Fruit fly (Drosophila melanogaster) whole organism, wandering third instar larva: ENCODE data around the gene CG15014.

Source experiments
- Abd-B ChIP-seq: fragments of >200 bp; optimal IDR thresholded peaks from 2 replicates; lab custom pipeline; 2017; ENCODE audit warnings: missing biosample characterization, missing genetic modification characterization
- Hr78 ChIP-seq: fragments of >200 bp; optimal IDR thresholded peaks from 2 replicates; lab custom pipeline; 2017; ENCODE audit warnings: missing biosample characterization, missing genetic modification characterization
- Hr83 ChIP-seq: fragments of 200-300 bp; sonication (Bioruptor generic); optimal IDR thresholded peaks from 2 replicates; lab custom pipeline; 2016; ENCODE audit warnings: missing biosample characterization, mild to moderate bottlenecking, missing genetic modification characterization, moderate library complexity; ENCODE audit not compliant: poor library complexity, severe bottlenecking
- Sp1 ChIP-seq: fragments of 200-800 bp; sonication (Bioruptor generic); optimal IDR thresholded peaks from 3 replicates; lab custom pipeline; 2019; ENCODE audit warnings: missing biosample characterization, mild to moderate bottlenecking, missing genetic modification characterization, moderate library complexity
- brk ChIP-seq: fragments of 200-800 bp; sonication (Bioruptor generic); optimal IDR thresholded peaks from 2 replicates; lab custom pipeline; 2016; ENCODE audit warnings: missing biosample characterization, mild to moderate bottlenecking, missing genetic modification characterization
- ey ChIP-seq: fragments of 200-800 bp; sonication (Bioruptor generic); optimal IDR thresholded peaks from 2 replicates; lab custom pipeline; 2016; ENCODE audit warnings: missing biosample characterization, missing genetic modification characterization
- foxo ChIP-seq, 2 experiments: fragments of 200-800 bp; sonication (Bioruptor generic); optimal IDR thresholded peaks; 2 replicates in 1 of 2; 3 replicates in 1 of 2; lab custom pipeline; 2016 to 2017; ENCODE audit warnings: missing biosample characterization in 2 of 2, missing genetic modification characterization in 2 of 2
- pan ChIP-seq: fragments of >200 bp; optimal IDR thresholded peaks from 2 replicates; lab custom pipeline; 2017
- tai ChIP-seq: sonication (Bioruptor generic); optimal IDR thresholded peaks from 2 replicates; lab custom pipeline; 2016; ENCODE audit warnings: missing biosample characterization, missing genetic modification characterization
- usp ChIP-seq: fragments of >200 bp; optimal IDR thresholded peaks from 2 replicates; lab custom pipeline; 2017; ENCODE audit warnings: missing biosample characterization, missing genetic modification characterization

dm6 chr3L:4277796-4278195 lies 44.3 kb downstream of the CG15014 start, which contains the start of gene Ctl1:
- TF ChIP-seq tai (GFP tag; lab: Kevin White, UChicago) (no peak), Sp1 (GFP tag; lab: Kevin White, UChicago) (no peak), brk (GFP tag; lab: Kevin White, UChicago) (no peak), Hr83 (GFP tag; lab: Kevin White, UChicago) (no peak), Hr78 (GFP tag; lab: Kevin White, UChicago) (no peak), ey (GFP tag; lab: Kevin White, UChicago) (no peak), Abd-B (GFP tag; lab: Kevin White, UChicago) (no peak), pan (lab: Kevin White, UChicago) (no peak), foxo (GFP tag; optimal IDR thresholded peaks at IDR 0.05; lab: Kevin White, UChicago) (no peak), usp (no peak)
